Fruit fly (Drosophila melanogaster): Measurements from ENCODE around the gene CG5854.

The CG5854 gene

DNA sequence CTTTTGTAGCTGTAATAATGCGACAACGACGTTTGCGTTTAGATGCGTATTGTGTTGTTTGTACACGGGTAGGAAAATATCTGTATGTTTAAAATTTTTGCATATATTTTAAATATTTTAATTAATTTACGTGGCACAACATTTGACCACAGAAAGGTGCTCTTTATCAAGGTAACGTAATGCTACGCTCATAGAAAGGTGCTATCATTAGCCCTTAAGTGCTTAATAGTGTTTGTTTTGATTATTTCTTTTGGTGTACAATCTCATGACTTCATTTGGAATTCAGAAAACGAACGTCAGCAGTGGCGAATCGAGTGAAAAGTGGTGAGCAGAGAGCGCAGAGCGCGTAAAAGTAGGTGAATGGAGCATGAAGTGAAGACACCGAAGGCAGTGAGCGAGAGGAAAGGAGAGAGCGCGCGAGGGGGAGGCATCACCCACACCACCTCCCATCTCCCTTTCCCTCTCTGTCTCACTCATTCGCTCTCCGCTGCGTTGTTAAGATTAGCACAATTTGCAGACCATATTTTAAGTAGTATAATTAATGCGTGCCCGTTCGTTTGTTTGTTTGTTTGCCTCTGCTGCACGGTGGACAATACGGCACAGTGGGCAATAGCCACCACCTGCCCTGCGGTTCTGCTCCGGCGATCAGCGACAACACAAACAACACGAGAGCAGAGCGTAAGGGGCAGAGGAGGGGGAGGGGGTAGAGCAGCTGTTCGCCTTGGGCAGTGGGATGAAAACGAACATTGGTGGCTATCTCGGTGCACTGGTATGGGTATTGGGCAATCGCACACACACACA is 11.8 kb upstream of the CG5854 start (continued):
- TF ChIP-seq CG31441 (GFP tag; IDR thresholded peaks at IDR 0.05) (0 out of 2 replicates have a peak, but pooled peaks have one; percentile 17), CG12744 (GFP tag; optimal IDR thresholded peaks at IDR 0.05) (no peak), CG11504 (tag; optimal IDR thresholded peaks at IDR 0.05) (peak; percentile 59), CG4404 (GFP tag; IDR thresholded peaks at IDR 0.05) (no peak), cato (GFP tag; optimal IDR thresholded peaks at IDR 0.05; ENCODE audit: borderline replicate concordance) (no peak), Ada2b (GFP tag; IDR thresholded peaks at IDR 0.05) (peak; percentile 46), Six4 (GFP tag; optimal IDR thresholded peaks at IDR 0.05) (peak; percentile 10), CG17359 (tag; optimal IDR thresholded peaks at IDR 0.05) (peak; percentile 57), btn (GFP tag; optimal IDR thresholded peaks at IDR 0.05) (peak; percentile 42), crp (GFP tag; optimal IDR thresholded peaks at IDR 0.05) (peak in 1 of 2 experiments; percentile 79), CG12391 (tag; optimal IDR thresholded peaks at IDR 0.05) (peak; percentile 37), nmo (GFP tag; optimal IDR thresholded peaks at IDR 0.05) (peak; percentile 5), kni (GFP tag; optimal IDR thresholded peaks at IDR 0.05) (peak; percentile 81), CG13287 (GFP tag; IDR thresholded peaks at IDR 0.05; ENCODE audit: partially characterized antibody) (peak; percentile 5), Ets65A (GFP tag) (peak; percentile 8), h (optimal IDR thresholded peaks at IDR 0.05) (no peak), CG7987 (GFP tag; optimal IDR thresholded peaks at IDR 0.05) (peak; percentile 83), HLH54F (GFP tag; optimal IDR thresholded peaks at IDR 0.05) (peak; percentile 4), CG6254 (GFP tag; optimal IDR thresholded peaks at IDR 0.05) (no peak), CG34422 (GFP tag; IDR thresholded peaks at IDR 0.05) (peak; percentile 67; the same call in 2 of the 3 replicates), CG8944 (GFP tag; optimal IDR thresholded peaks at IDR 0.05) (no peak), slp2 (GFP tag; optimal IDR thresholded peaks at IDR 0.05) (peak; percentile 11), Sox100B (GFP tag; optimal IDR thresholded peaks at IDR 0.05) (peak; percentile 36), kah (GFP tag; optimal IDR thresholded peaks at IDR 0.05) (peak; percentile 57), CG9817 (tag; optimal IDR thresholded peaks at IDR 0.05) (peak; percentile 32), Fer2 (tag; optimal IDR thresholded peaks at IDR 0.05) (no peak), pros (GFP tag; optimal IDR thresholded peaks at IDR 0.05) (peak; percentile 87), Awh (GFP tag; IDR thresholded peaks at IDR 0.05) (peak; percentile 54; the same call in 1 of the 2 replicates), CG17829 (tag; optimal IDR thresholded peaks at IDR 0.05) (no peak), CG8281 (tag; optimal IDR thresholded peaks at IDR 0.05) (peak; percentile 12), sens (GFP tag) (peak; percentile 80), inv (GFP tag; IDR thresholded peaks at IDR 0.05; ENCODE audit: partially characterized antibody) (no peak; the same call in 1 of the 2 replicates), lab (GFP tag; optimal IDR thresholded peaks at IDR 0.05) (peak; percentile 3), CG32772 (GFP tag; IDR thresholded peaks at IDR 0.05) (0 out of 2 replicates have a peak, but pooled peaks have one; percentile 7), CG4360 (GFP tag; IDR thresholded peaks at IDR 0.05) (no peak), bbx (GFP tag; IDR thresholded peaks at IDR 0.05; ENCODE audit: partially characterized antibody) (peak; percentile 50), zen (tag; optimal IDR thresholded peaks at IDR 0.05) (no peak), NK7.1 (GFP tag; optimal IDR thresholded peaks at IDR 0.05) (no peak), Gsc (GFP tag; IDR thresholded peaks at IDR 0.05) (no peak), unc-4 (GFP tag; IDR thresholded peaks at IDR 0.05; ENCODE audit: partially characterized antibody) (no peak), CG6689 (GFP tag; IDR thresholded peaks at IDR 0.05) (peak; percentile 81), sd (tag; optimal IDR thresholded peaks at IDR 0.05) (no peak), Atf-2 (GFP tag; optimal IDR thresholded peaks at IDR 0.05) (no peak), CoRest (tag; optimal IDR thresholded peaks at IDR 0.05) (peak; percentile 37), ara (GFP tag; IDR thresholded peaks at IDR 0.05) (0 out of 2 replicates have a peak, but pooled peaks have one; percentile 51), CG5245 (GFP tag; optimal IDR thresholded peaks at IDR 0.05) (no peak), chm (GFP tag; IDR thresholded peaks at IDR 0.05) (peak; percentile 68; the same call in 1 of the 2 replicates), CG31224 (GFP tag; IDR thresholded peaks at IDR 0.05) (peak; percentile 43; the same call in 1 of the 2 replicates)
